Fruit fly (Drosophila melanogaster): Measurements from ENCODE around the gene rpr.

rpr gene

dm6 chr3L:18367791-18368190 lies 30.4 kb downstream of the rpr start (continued):
- TF ChIP-seq CG18619 (GFP tag; optimal IDR thresholded peaks at IDR 0.05) (no peak), CG8944 (GFP tag; optimal IDR thresholded peaks at IDR 0.05) (no peak), twi (tag; optimal IDR thresholded peaks at IDR 0.05) (no peak), CG32772 (GFP tag; IDR thresholded peaks at IDR 0.05) (0 out of 2 replicates have a peak, but pooled peaks have one; percentile 15), CoRest (tag; optimal IDR thresholded peaks at IDR 0.05) (peak; percentile 2), CG32767 (GFP tag; IDR thresholded peaks at IDR 0.05) (no peak), cato (GFP tag; optimal IDR thresholded peaks at IDR 0.05; ENCODE audit: borderline replicate concordance) (no peak), Hr51 (GFP tag; optimal IDR thresholded peaks at IDR 0.05) (peak in 1 of 2 experiments; percentile 27), CG15601 (tag; optimal IDR thresholded peaks at IDR 0.05) (peak; percentile 5), PHDP (tag; optimal IDR thresholded peaks at IDR 0.05) (peak; percentile 3), eve (GFP tag; optimal IDR thresholded peaks at IDR 0.05) (peak in 1 of 2 experiments; percentile 9), hbn (GFP tag; IDR thresholded peaks at IDR 0.05; ENCODE audit: partially characterized antibody) (no peak), CG13424 (tag; optimal IDR thresholded peaks at IDR 0.05) (peak; percentile 36), H2.0 (GFP tag; IDR thresholded peaks at IDR 0.05) (no peak), Gug (GFP tag; IDR thresholded peaks at IDR 0.05) (no peak), MTF-1 (GFP tag; optimal IDR thresholded peaks at IDR 0.05; ENCODE audit: borderline replicate concordance) (no peak), btn (GFP tag; optimal IDR thresholded peaks at IDR 0.05) (no peak), CG12071 (GFP tag; optimal IDR thresholded peaks at IDR 0.05) (no peak), Hand (GFP tag; optimal IDR thresholded peaks at IDR 0.05) (no peak), insv (GFP tag; optimal IDR thresholded peaks at IDR 0.05) (no peak), bigmax (GFP tag; optimal IDR thresholded peaks at IDR 0.05) (no peak), Hsf (GFP tag; optimal IDR thresholded peaks at IDR 0.05) (peak; percentile 14), esg (GFP tag; conservative IDR thresholded peaks at IDR 0.05) (no peak), D (optimal IDR thresholded peaks at IDR 0.05) (no peak), D (GFP tag; optimal IDR thresholded peaks at IDR 0.05) (no peak), Trl (optimal IDR thresholded peaks at IDR 0.05) (no peak), Trl (GFP tag; optimal IDR thresholded peaks at IDR 0.05) (peak; percentile 4), Xrp1 (GFP tag; IDR thresholded peaks at IDR 0.05) (peak; percentile 66), CG8359 (GFP tag; optimal IDR thresholded peaks at IDR 0.05; ENCODE audit: borderline replicate concordance) (no peak), chm (GFP tag; IDR thresholded peaks at IDR 0.05) (peak; percentile 46; the same call in 1 of the 2 replicates), unpg (GFP tag; optimal IDR thresholded peaks at IDR 0.05) (peak; percentile 37), lola (GFP tag; optimal IDR thresholded peaks at IDR 0.05) (peak in 1 of 3 experiments; percentile 39), dysf (GFP tag; IDR thresholded peaks at IDR 0.05) (peak; percentile 43; the same call in 2 of the 3 replicates), Hr39 (optimal IDR thresholded peaks at IDR 0.05) (no peak), CG1602 (GFP tag; optimal IDR thresholded peaks at IDR 0.05) (peak; percentile 18), CG13296 (GFP tag; optimal IDR thresholded peaks at IDR 0.05) (no peak), sd (tag; optimal IDR thresholded peaks at IDR 0.05) (no peak), Dad (GFP tag; optimal IDR thresholded peaks at IDR 0.05) (no peak), CG13775 (GFP tag; optimal IDR thresholded peaks at IDR 0.05) (peak; percentile 25), Dp (GFP tag; optimal IDR thresholded peaks at IDR 0.05) (no peak), CG12391 (tag; optimal IDR thresholded peaks at IDR 0.05) (peak; percentile 30), Atf6 (GFP tag; IDR thresholded peaks at IDR 0.05) (no peak), CG6272 (GFP tag; IDR thresholded peaks at IDR 0.05) (no peak), CG6689 (GFP tag; IDR thresholded peaks at IDR 0.05) (peak; percentile 44), CG6683 (GFP tag; optimal IDR thresholded peaks at IDR 0.05) (no peak), CG11504 (tag; optimal IDR thresholded peaks at IDR 0.05) (peak; percentile 13), CG11093 (GFP tag; IDR thresholded peaks at IDR 0.05) (no peak), jigr1 (GFP tag; IDR thresholded peaks at IDR 0.05) (no peak), sens-2 (GFP tag; IDR thresholded peaks at IDR 0.05) (no peak), Ets97D (GFP tag; optimal IDR thresholded peaks at IDR 0.05) (no peak), sens (GFP tag) (peak; percentile 79), Optix (GFP tag; IDR thresholded peaks at IDR 0.05) (no peak)

Measured in whole organism, embryonic.